Worm (Caenorhabditis elegans): ENCODE measurements around the gene C36E6.8.
A peak's percentile ranks its signal among the peaks of the same experiment; 100 is the strongest.

Gene C36E6.8

DNA sequence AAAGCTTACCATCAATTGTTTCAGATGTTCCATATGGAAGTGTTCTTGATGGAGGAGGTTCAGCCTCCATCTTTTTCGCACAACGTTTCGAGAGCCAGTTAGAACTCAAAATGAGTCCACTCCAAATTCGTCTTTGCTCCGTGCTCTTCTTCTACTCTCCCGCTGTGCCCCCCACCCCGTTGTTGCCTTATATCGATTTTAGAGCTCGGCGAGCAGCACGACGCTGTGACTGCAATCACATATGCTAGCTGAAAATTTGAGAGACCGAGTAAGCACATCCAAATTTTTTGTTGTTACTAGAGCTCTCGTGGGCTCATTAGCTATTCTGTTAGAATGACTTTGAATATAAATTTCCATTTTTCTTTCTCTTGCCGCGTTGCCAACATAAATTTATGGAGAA is 26.3 kb downstream of the C36E6.8 start, which contains the start of gene slc-17.1:
TSS of gene slc-17.1 (minus strand) at position 101 of the 400 bp plus-strand sequence.
- TF ChIP-seq dao-5 (tag; optimal IDR thresholded peaks at IDR 0.05), result no peak
- no peak for TF ChIP-seq him-1 (tag; optimal IDR thresholded peaks at IDR 0.05)
- TF ChIP-seq W03F9.2 (tag; optimal IDR thresholded peaks at IDR 0.05), result no peak

- TF ChIP-seq dao-5 (tag; optimal IDR thresholded peaks at IDR 0.05), result no peak
- TF ChIP-seq him-1 (tag; optimal IDR thresholded peaks at IDR 0.05), result peak; percentile 29
Observed at ce11 chrX:17466615-17467014, 28.1 kb downstream of the C36E6.8 start, which contains the start of gene ZK54.3. ZK54.3 (minus strand) TSS chrX:17467005.

DNA sequence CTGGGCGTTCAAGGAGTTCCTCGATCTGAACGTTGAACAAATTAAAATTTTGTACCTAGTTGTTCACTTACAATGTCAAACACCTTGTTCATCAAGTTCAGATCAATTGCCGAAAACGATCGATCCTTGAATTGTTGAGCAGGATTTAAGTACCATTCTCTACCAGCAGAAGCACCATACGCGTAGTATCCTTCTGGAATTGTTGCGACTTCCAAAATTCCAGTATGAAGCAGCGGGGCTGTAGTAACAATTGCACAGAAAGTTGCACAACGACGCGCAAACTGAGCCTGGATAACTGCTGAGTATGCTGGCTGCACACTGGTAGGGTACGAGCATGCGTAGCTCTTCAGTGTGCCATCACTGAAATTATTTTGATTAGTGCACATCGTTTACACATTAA is 30.0 kb downstream of the C36E6.8 start:
- TF ChIP-seq dao-5 (tag; optimal IDR thresholded peaks at IDR 0.05) (no peak), him-1 (tag; optimal IDR thresholded peaks at IDR 0.05) (no peak), W03F9.2 (tag; optimal IDR thresholded peaks at IDR 0.05) (no peak)

DNA sequence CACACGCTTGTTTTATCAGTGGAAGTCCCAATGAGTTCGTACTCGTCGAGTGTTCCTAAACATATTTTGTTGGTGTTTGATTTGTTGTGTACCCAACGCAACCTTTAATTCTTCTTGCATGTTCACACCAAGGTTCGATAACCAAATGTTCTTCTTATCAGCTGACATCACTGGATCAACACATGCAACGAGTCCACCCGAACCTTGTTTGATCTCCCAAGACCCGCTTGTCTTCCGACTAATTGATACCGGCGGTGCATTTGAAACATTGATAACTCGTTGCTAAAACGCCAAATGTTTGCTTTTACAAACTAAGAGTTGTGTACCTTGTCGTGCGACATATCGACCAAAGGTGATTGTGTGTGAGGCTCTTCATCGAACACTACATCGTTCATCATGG is 33.2 kb downstream of the C36E6.8 start:
- TF ChIP-seq dao-5 (tag; optimal IDR thresholded peaks at IDR 0.05) (no peak), W03F9.2 (tag; optimal IDR thresholded peaks at IDR 0.05) (no peak), him-1 (tag; optimal IDR thresholded peaks at IDR 0.05) (no peak)

DNA sequence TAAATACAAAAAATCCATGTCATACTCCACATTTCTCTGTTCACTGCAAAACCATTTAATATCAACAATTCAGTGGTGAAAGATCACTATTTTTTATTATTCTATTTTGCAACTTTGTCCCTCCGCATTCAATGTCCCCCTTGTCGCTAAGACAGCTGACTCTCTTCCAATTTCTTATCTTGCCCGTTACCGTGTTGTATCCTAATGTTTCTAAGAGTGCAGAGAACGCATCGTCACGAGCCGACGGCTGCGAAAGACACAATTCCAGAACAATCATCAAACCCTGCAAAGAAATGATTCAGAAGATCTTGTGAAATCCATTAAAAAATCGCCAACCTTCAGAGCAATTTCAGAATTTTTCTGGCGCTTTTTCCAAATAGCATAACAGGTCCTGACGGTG is 34.4 kb downstream of the C36E6.8 start:
- no peak for TF ChIP-seq dao-5 (tag; optimal IDR thresholded peaks at IDR 0.05)
- TF ChIP-seq him-1 (tag; optimal IDR thresholded peaks at IDR 0.05), result no peak
- no peak for TF ChIP-seq W03F9.2 (tag; optimal IDR thresholded peaks at IDR 0.05)

DNA sequence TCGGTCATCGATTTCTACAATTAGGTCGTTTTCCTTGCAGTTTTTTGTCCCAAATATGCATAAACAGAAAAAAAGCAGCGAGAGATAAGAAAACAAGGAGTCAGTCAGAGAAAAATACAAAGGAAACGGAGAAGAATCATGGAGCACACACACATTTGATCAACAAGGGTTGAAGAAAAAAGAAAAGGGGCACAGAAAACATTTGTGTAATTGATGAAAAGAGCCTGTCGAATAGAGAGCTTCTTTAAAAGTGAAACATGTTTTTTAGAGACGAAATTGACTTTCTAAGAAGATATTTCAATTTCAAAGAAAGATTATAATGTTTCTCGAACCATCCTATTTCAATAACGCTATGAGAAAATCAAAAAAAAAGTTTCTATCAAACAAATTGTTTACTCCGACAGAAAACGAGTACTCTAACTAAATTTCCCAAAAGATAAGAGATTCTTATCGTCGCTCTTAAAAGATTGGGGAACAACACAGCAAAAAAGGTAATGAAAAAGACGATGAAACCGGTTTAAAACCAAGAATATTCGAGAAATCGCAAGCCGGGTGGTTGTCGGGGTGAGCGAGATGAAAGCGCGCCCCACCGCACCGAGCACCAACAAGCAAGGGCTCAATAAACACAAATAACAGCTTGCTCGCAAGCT is 36.2 kb downstream of the C36E6.8 start, which contains the start of gene tps-1:
TSS of gene tps-1 (minus strand) at position 14 of the 650 bp plus-strand sequence.
- TF ChIP-seq him-1 (tag; optimal IDR thresholded peaks at IDR 0.05) (no peak), dao-5 (tag; optimal IDR thresholded peaks at IDR 0.05) (no peak), W03F9.2 (tag; optimal IDR thresholded peaks at IDR 0.05) (no peak)

DNA sequence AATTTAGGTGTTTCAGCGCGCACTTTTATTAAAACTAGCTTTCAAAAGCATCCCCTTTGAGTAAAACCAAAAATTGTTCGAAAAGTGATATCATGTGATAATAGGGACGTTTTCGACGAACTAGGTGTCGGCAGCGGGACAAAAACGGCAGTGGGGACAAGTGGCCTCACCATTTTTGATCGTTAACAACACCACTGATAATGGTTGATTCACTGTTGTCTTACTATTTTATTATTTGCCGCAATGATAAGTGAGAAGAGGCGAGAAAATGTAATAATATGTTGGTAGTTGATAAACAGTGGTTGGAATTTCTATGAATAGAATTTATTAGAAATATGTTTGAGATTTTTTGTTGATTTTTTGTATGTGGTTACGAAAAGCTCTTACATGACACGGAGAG is 37.5 kb downstream of the C36E6.8 start:
- TF ChIP-seq W03F9.2 (tag; optimal IDR thresholded peaks at IDR 0.05), result no peak
- no peak for TF ChIP-seq dao-5 (tag; optimal IDR thresholded peaks at IDR 0.05)
- no peak for TF ChIP-seq him-1 (tag; optimal IDR thresholded peaks at IDR 0.05)

DNA sequence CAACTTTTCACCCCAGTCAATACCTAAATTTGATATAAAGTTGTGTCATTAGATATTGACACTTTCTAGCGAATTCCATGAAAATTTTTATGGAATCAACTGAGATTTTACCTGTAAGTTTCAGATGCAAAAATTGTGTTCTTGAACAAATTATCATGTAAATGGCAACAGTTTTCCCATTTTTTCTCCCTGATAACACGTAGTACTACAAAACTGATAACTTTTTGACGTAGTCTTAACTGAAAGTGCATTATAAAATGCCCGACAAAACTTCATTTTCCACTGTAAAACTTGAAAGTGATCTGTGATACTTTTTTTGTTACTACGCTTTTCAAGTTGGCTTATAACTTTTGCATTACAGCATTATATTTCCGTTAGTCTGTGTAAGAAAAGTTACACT is 40.2 kb downstream of the C36E6.8 start:
- TF ChIP-seq W03F9.2 (tag; optimal IDR thresholded peaks at IDR 0.05), result no peak
- no peak for TF ChIP-seq dao-5 (tag; optimal IDR thresholded peaks at IDR 0.05)
- TF ChIP-seq him-1 (tag; optimal IDR thresholded peaks at IDR 0.05), result no peak

- TF ChIP-seq him-1 (tag; optimal IDR thresholded peaks at IDR 0.05) (peak; percentile 96), dao-5 (tag; optimal IDR thresholded peaks at IDR 0.05) (no peak)
Observed at ce11 chrX:17479694-17480574, 41.4 kb downstream of the C36E6.8 start.

- TF ChIP-seq W03F9.2 (tag; optimal IDR thresholded peaks at IDR 0.05) (no peak), dao-5 (tag; optimal IDR thresholded peaks at IDR 0.05) (no peak), him-1 (tag; optimal IDR thresholded peaks at IDR 0.05) (no peak)
Observed at ce11 chrX:17481892-17482515, 43.5 kb downstream of the C36E6.8 start.

- TF ChIP-seq dao-5 (tag; optimal IDR thresholded peaks at IDR 0.05), result no peak
Observed at ce11 chrX:17486735-17487134, 48.2 kb downstream of the C36E6.8 start, which contains the start of gene npr-24. npr-24 (minus strand) TSS chrX:17486835.
